Worm (Caenorhabditis elegans): ENCODE data around the gene lin-3.

Gene lin-3

ce11 chrIV:11100271-11100670 is 46.2 kb downstream of the lin-3 start, which contains the start of gene str-3:
str-3 (minus strand) TSS chrIV:11100371.
- TF ChIP-seq ceh-45 (GFP tag; IDR thresholded peaks at IDR 0.05) (no peak), ceh-6 (GFP tag; optimal IDR thresholded peaks at IDR 0.05) (no peak), K02D7.2 (tag; optimal IDR thresholded peaks at IDR 0.05) (no peak), nfya-1 (tag; optimal IDR thresholded peaks at IDR 0.05) (no peak), ceh-14 (tag; optimal IDR thresholded peaks at IDR 0.05) (no peak), odd-2 (tag; optimal IDR thresholded peaks at IDR 0.05) (no peak), hlh-30 (tag; optimal IDR thresholded peaks at IDR 0.05; ENCODE audit: insufficient read depth) (no peak), ceh-9 (tag; optimal IDR thresholded peaks at IDR 0.05) (no peak), fax-1 (tag; optimal IDR thresholded peaks at IDR 0.05) (no peak), rnt-1 (tag; optimal IDR thresholded peaks at IDR 0.05) (no peak)

ce11 chrIV:11101383-11101782 is 47.3 kb downstream of the lin-3 start, which contains the start of gene srlf-18:
srlf-18 (minus strand) TSS chrIV:11101483.
- TF ChIP-seq eyg-1 (tag; optimal IDR thresholded peaks at IDR 0.05) (no peak), ceh-45 (GFP tag; IDR thresholded peaks at IDR 0.05) (no peak), syd-9 (tag; optimal IDR thresholded peaks at IDR 0.05) (no peak), hlh-8 (tag; optimal IDR thresholded peaks at IDR 0.05) (no peak)

- TF ChIP-seq K02D7.2 (tag; optimal IDR thresholded peaks at IDR 0.05) (no peak), C08G9.2 (tag; optimal IDR thresholded peaks at IDR 0.05) (no peak), ceh-24 (tag; optimal IDR thresholded peaks at IDR 0.05) (no peak), ceh-18 (tag; optimal IDR thresholded peaks at IDR 0.05) (no peak), pax-1 (tag; optimal IDR thresholded peaks at IDR 0.05) (no peak), unc-55 (GFP tag; optimal IDR thresholded peaks at IDR 0.05) (no peak), hlh-13 (GFP tag; optimal IDR thresholded peaks at IDR 0.05) (no peak), sox-4 (tag; optimal IDR thresholded peaks at IDR 0.05) (no peak), eyg-1 (tag; optimal IDR thresholded peaks at IDR 0.05) (no peak), lin-11 (tag; optimal IDR thresholded peaks at IDR 0.05) (no peak), fax-1 (tag; optimal IDR thresholded peaks at IDR 0.05) (no peak), hlh-8 (tag; optimal IDR thresholded peaks at IDR 0.05) (no peak)
These were observed 48.5 kb downstream of the lin-3 start, which contains the start of gene srlf-17 for ce11 chrIV:11102608-11103007. srlf-17 (minus strand) TSS chrIV:11102708.

- no peak for TF ChIP-seq hlh-15 (tag; optimal IDR thresholded peaks at IDR 0.05)
- TF ChIP-seq lin-11 (tag; optimal IDR thresholded peaks at IDR 0.05): no peak
- no peak for TF ChIP-seq fax-1 (tag; optimal IDR thresholded peaks at IDR 0.05)
- TF ChIP-seq ttx-3 (tag; optimal IDR thresholded peaks at IDR 0.05): no peak
- TF ChIP-seq nhr-11 (tag; optimal IDR thresholded peaks at IDR 0.05): peak; percentile 79
These were observed 49.4 kb downstream of the lin-3 start for ce11 chrIV:11103501-11103900.

- TF ChIP-seq odd-2 (tag; optimal IDR thresholded peaks at IDR 0.05) (no peak), fax-1 (tag; optimal IDR thresholded peaks at IDR 0.05) (no peak), ceh-34 (tag; optimal IDR thresholded peaks at IDR 0.05) (no peak), elt-4 (tag; optimal IDR thresholded peaks at IDR 0.05) (no peak), unc-55 (GFP tag; optimal IDR thresholded peaks at IDR 0.05) (no peak), pha-2 (tag; optimal IDR thresholded peaks at IDR 0.05) (no peak), madf-2 (tag; optimal IDR thresholded peaks at IDR 0.05) (no peak), tbx-7 (tag; optimal IDR thresholded peaks at IDR 0.05) (no peak), ceh-19 (GFP tag; optimal IDR thresholded peaks at IDR 0.05) (no peak), sox-4 (tag; optimal IDR thresholded peaks at IDR 0.05) (no peak), eyg-1 (tag; optimal IDR thresholded peaks at IDR 0.05) (no peak), ceh-6 (GFP tag; optimal IDR thresholded peaks at IDR 0.05) (no peak), hlh-15 (tag; optimal IDR thresholded peaks at IDR 0.05) (no peak), C08G9.2 (tag; optimal IDR thresholded peaks at IDR 0.05) (no peak), ahr-1 (tag; optimal IDR thresholded peaks at IDR 0.05) (no peak)
These were observed 51.6 kb downstream of the lin-3 start, which contains the start of gene srlf-24 for ce11 chrIV:11105724-11106123. srlf-24 (minus strand) TSS chrIV:11105824.

ce11 chrIV:11109771-11110170 is 55.7 kb downstream of the lin-3 start, which contains the start of gene pigk-1:
pigk-1 (minus strand) TSS chrIV:11110018.
- TF ChIP-seq lim-6 (tag; optimal IDR thresholded peaks at IDR 0.05): no peak
- no peak for TF ChIP-seq hlh-8 (tag; optimal IDR thresholded peaks at IDR 0.05)
